Worm (Caenorhabditis elegans) whole organism, young adult: ENCODE measurements around the gene nasp-2.

Source experiments
- F57A8.1 ChIP-seq: fragments of 200-800 bp; sonication (Bioruptor generic); optimal IDR thresholded peaks from 2 replicates; lab custom pipeline; 2018; ENCODE audit warnings: mild to moderate bottlenecking, missing genetic modification characterization, moderate library complexity, missing compliant biosample characterization
- Y53F4B.3 ChIP-seq: fragments of 200-800 bp; sonication (Bioruptor generic); IDR thresholded peaks from 2 replicates; pipeline ENCODE4 v1.3.6; 2022; ENCODE audit warnings: missing genetic modification reagents, missing genetic modification characterization, missing compliant biosample characterization
- attf-5 ChIP-seq: fragments of 200-800 bp; sonication (Bioruptor generic); optimal IDR thresholded peaks from 2 replicates; lab custom pipeline; 2018; ENCODE audit warnings: mild to moderate bottlenecking, missing genetic modification characterization, missing compliant biosample characterization
- him-1 ChIP-seq: sonication (generic microtip); optimal IDR thresholded peaks from 2 replicates; lab custom pipeline; 2016; ENCODE audit warnings: missing genotype, missing genetic modification reagents, missing genetic modification characterization, missing compliant biosample characterization
- hmg-20 ChIP-seq: fragments of 200-800 bp; sonication (Bioruptor generic); IDR thresholded peaks from 2 replicates; pipeline ENCODE4 v1.3.6; 2022; ENCODE audit warnings: missing genetic modification reagents, missing genetic modification characterization, missing compliant biosample characterization
- hsf-1 ChIP-seq: fragments of 200-800 bp; sonication (Bioruptor generic); IDR thresholded peaks from 2 replicates; pipeline ENCODE4 v1.3.6; 2022; ENCODE audit warnings: missing genetic modification reagents, missing genetic modification characterization, missing compliant biosample characterization
- lin-26 ChIP-seq: fragments of 200-800 bp; sonication (Bioruptor generic); IDR thresholded peaks from 2 replicates; pipeline ENCODE4 v1.3.6; 2022; ENCODE audit warnings: missing genetic modification reagents, missing genetic modification characterization, missing compliant biosample characterization
- pha-4 ChIP-seq: fragments of 150-350 bp; sonication (generic microtip); optimal IDR thresholded peaks from 2 replicates; lab custom pipeline; 2014; ENCODE audit warnings: missing biosample characterization, missing genetic modification reagents, missing genetic modification characterization
- unc-130 ChIP-seq: sonication (generic microtip); optimal IDR thresholded peaks from 2 replicates; lab custom pipeline; 2016; ENCODE audit warnings: missing genetic modification reagents, missing genetic modification characterization, missing compliant biosample characterization

DNA sequence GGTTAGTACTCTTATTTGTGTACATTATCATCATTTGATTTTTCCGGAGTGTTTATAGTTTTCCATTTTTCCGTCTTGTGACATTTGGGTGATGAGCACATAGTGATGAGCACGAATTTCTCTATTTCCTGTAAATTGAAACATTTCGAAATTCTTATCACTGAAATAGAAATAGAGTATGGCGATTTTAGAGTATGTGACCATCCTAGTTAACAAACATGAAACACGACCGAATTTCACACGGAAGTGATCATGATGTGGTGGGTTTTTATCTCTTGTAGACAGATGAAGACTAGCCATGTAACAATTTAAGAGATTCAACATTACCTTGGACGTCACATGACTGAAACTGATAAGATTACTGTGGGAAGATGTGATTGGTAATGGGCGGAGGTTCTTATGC lies 42.8 kb downstream of the nasp-2 start:
- TF ChIP-seq him-1 (tag; lab: Kevin White, UChicago) (no peak), pha-4 (tag; lab: Kevin White, UChicago) (peak; percentile 82), unc-130 (GFP tag; lab: Kevin White, UChicago) (no peak), hsf-1 (GFP tag; lab: Robert Waterston, UW) (no peak), F57A8.1 (no peak), Y53F4B.3 (no peak), lin-26 (GFP tag; lab: Robert Waterston, UW) (no peak), hmg-20 (GFP tag; lab: Robert Waterston, UW) (no peak), attf-5 (GFP tag; lab: Kevin White, UChicago) (no peak)
